Fruit fly (Drosophila melanogaster): ENCODE measurements around the gene tal-AA.

Gene tal-AA

DNA sequence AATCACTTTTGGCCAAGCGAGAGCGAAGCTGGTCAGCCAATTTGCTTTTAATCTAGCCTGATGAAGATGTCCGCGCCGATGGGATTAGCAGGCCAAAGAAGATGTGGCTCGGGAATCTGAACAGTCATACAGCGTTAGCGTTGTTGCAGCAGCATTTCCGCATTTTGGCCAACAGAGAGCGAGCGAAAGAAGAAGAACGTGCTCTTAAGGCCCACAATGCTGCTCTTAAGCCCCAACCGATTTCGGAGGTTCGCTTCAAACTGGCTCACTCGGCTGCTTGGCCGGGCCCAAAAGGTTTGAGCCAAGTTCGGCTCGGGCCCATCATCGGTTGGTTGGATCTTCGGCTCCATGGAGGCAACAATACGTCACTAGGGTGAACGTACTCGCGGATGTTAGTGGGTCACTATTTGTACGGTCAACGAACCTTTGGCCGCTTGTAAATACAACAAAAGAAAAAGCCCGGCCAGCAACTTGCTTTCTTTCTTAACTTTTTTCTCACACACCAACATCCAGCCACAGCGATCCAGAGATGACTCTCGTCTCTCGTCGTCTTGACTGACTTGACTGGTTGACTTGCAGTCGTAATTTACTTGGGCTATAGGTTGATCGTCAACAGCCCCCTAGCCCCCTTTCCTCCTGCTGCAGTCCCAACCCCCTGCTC is 23.2 kb upstream of the tal-AA start (continued):
- TF ChIP-seq Med (GFP tag) (peak; percentile 63), CG3163 (GFP tag; optimal IDR thresholded peaks at IDR 0.05) (peak; percentile 90), tap (tag; optimal IDR thresholded peaks at IDR 0.05) (no peak), CG9437 (GFP tag; optimal IDR thresholded peaks at IDR 0.05) (no peak), Trl (optimal IDR thresholded peaks at IDR 0.05) (peak; percentile 32 to 45), Trl (GFP tag; optimal IDR thresholded peaks at IDR 0.05) (no peak), Eip74EF (GFP tag; optimal IDR thresholded peaks at IDR 0.05) (peak in 1 of 2 experiments; percentile 69), CG4730 (GFP tag; IDR thresholded peaks at IDR 0.05) (no peak), ranshi (GFP tag; IDR thresholded peaks at IDR 0.05) (no peak), sug (tag; optimal IDR thresholded peaks at IDR 0.05) (no peak), CoRest (tag; optimal IDR thresholded peaks at IDR 0.05) (no peak), Deaf1 (tag; optimal IDR thresholded peaks at IDR 0.05) (peak; percentile 72)

DNA sequence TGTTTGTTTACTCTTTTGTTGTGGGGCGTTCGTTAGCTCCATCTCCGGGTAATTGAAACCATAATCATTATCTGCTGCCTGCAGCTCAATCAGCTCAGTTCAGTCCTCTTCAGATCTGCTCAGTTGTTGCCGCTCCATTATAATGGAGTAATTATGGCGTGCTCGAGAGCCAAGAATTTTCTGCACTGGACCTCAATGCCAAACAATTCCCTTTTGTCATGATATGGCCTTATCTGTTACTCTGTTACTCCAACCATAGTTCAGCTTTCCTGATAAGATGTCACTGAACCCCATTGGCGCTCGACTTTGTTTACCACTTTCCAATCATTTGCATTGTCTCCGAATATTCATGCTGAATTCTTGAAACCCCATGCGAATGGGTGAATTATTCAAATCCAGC is 22.1 kb upstream of the tal-AA start:
- no peak for TF ChIP-seq CG12391 (tag; optimal IDR thresholded peaks at IDR 0.05)
- TF ChIP-seq CG6791 (GFP tag; IDR thresholded peaks at IDR 0.05; ENCODE audit: partially characterized antibody): no peak
- no peak for TF ChIP-seq ash1 (GFP tag; optimal IDR thresholded peaks at IDR 0.05)
- TF ChIP-seq CG30403 (GFP tag; optimal IDR thresholded peaks at IDR 0.05): no peak
- TF ChIP-seq pan (optimal IDR thresholded peaks at IDR 0.05): no peak
- no peak for TF ChIP-seq pan (GFP tag; optimal IDR thresholded peaks at IDR 0.05 in 1 of 2, IDR thresholded peaks at IDR 0.05 in 1 of 2)
- no peak for TF ChIP-seq CG10267 (tag; optimal IDR thresholded peaks at IDR 0.05)
- TF ChIP-seq bsh (GFP tag; optimal IDR thresholded peaks at IDR 0.05): no peak
- TF ChIP-seq CG10979 (tag; optimal IDR thresholded peaks at IDR 0.05): no peak
- TF ChIP-seq CG18599 (GFP tag; optimal IDR thresholded peaks at IDR 0.05): no peak
- no peak for TF ChIP-seq CG1233 (GFP tag; optimal IDR thresholded peaks at IDR 0.05)
- TF ChIP-seq CTCF (GFP tag; optimal IDR thresholded peaks at IDR 0.05): no peak
- TF ChIP-seq CG17361 (GFP tag; IDR thresholded peaks at IDR 0.05): no peak

DNA sequence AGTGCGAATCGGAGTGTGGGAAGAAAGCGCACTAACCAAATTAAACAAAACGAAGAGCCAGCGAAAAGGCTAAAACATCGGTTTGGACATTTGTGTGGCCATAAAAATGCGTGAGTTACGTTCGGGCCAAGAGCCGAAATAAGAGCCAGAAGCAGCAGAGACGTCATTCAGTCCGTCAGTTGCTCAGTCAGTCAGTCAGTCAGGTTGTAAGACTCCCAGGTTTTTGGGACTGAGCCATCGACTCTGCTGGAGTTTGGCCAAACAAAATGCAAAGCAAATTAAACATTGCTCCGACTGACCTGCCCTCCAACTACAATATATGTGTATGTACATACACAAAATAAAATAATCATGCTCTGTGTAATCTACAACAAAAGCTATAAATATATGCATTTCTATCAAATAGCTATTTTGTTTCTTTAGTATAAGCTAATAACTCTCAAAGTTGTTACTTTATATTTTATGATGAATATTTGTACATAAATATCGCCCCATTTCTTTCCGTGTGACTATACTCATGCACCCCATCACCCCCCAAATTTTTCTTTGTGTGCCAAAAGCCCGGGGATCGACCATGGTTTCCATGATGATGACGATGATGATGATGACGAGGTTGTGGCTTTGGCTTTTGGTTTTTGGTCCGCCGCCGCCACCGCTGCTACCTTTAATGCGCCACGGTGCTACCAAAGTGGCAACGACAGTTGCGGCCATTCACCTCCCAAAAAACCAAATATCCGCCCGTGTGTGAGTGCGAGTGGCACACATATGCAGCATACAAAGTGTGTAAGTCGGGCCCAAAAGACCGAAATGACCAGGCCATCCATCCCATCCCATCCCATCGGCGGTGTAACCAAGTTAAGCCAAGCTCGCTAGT is 19.6 kb upstream of the tal-AA start:
- TF ChIP-seq vvl (GFP tag; IDR thresholded peaks at IDR 0.05) (peak; percentile 57; the same call in 1 of the 2 replicates), chinmo (GFP tag; IDR thresholded peaks at IDR 0.05; ENCODE audit: partially characterized antibody) (no peak), NC2β (GFP tag; optimal IDR thresholded peaks at IDR 0.05) (no peak), CG18011 (GFP tag; optimal IDR thresholded peaks at IDR 0.05) (no peak), CG3065 (GFP tag; optimal IDR thresholded peaks at IDR 0.05) (no peak), Ssrp (tag; optimal IDR thresholded peaks at IDR 0.05) (peak; percentile 60), CG15696 (tag; optimal IDR thresholded peaks at IDR 0.05) (no peak), rib (GFP tag; IDR thresholded peaks at IDR 0.05) (no peak), grn (GFP tag; optimal IDR thresholded peaks at IDR 0.05) (no peak), Ptx1 (GFP tag; IDR thresholded peaks at IDR 0.05) (peak; percentile 19; the same call in 1 of the 2 replicates), gcm2 (GFP tag; optimal IDR thresholded peaks at IDR 0.05) (no peak), CG10366 (GFP tag; IDR thresholded peaks at IDR 0.05) (peak; percentile 36; the same call in 1 of the 2 replicates), CG32772 (GFP tag; IDR thresholded peaks at IDR 0.05) (peak; percentile 29; the same call in 1 of the 2 replicates), Hmr (GFP tag; optimal IDR thresholded peaks at IDR 0.05) (no peak), Hr39 (optimal IDR thresholded peaks at IDR 0.05) (no peak), CG9727 (GFP tag; optimal IDR thresholded peaks at IDR 0.05) (no peak), CG34422 (GFP tag; IDR thresholded peaks at IDR 0.05) (peak; percentile 26; the same call in 1 of the 3 replicates), zfh1 (GFP tag; IDR thresholded peaks at IDR 0.05) (0 out of 3 replicates have a peak, but pooled peaks have one; percentile 38), CG16863 (GFP tag; optimal IDR thresholded peaks at IDR 0.05) (peak; percentile 5), tio (GFP tag; optimal IDR thresholded peaks at IDR 0.05) (no peak), CG15601 (tag; optimal IDR thresholded peaks at IDR 0.05) (peak; percentile 40), CG7987 (GFP tag; optimal IDR thresholded peaks at IDR 0.05) (no peak), CG17612 (GFP tag; IDR thresholded peaks at IDR 0.05) (no peak)
